Fruit fly (Drosophila melanogaster): ENCODE measurements around the gene CG6813.

dm6 chr3R:11671784-11672183 is 45.3 kb upstream of the CG6813 start:
- TF ChIP-seq fd96Ca (GFP tag; IDR thresholded peaks at IDR 0.05) (no peak), CG34367 (tag; optimal IDR thresholded peaks at IDR 0.05) (no peak), CG10348 (GFP tag; IDR thresholded peaks at IDR 0.05) (no peak)

Measured in whole organism, pupa.